Worm (Caenorhabditis elegans): ENCODE results near the gene Y4C6B.7.

DNA sequence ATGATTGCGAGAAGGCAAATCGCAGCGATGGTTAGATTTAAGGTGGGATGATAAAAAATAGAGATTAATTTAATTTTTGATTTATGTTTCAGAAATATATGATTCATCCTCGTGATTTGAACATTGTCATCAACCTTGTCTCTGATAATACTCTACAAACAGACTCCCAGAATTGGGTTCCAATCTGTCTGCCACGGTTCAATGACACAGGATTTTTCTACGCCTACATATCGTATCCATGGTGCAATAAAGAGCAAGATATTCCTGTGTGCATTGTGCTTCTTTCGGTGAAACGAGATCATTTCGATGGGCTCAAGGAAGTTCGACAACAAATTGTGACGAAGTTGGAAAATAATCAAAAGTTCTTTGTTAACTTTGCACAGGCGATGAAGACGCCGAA, 14.6 kb upstream of the Y4C6B.7 start:
- TF ChIP-seq snpc-4 (tag; optimal IDR thresholded peaks at IDR 0.05) = no peak
- TF ChIP-seq fkh-10 (GFP tag; optimal IDR thresholded peaks at IDR 0.05) = no peak
